Fruit fly (Drosophila melanogaster) whole organism: Measurements from ENCODE around the gene GlyRS.

Experiments
- CG8478 ChIP-seq: fragments of >200 bp; optimal IDR thresholded peaks from 2 replicates; lab custom pipeline; 2018; ENCODE audit warnings: inconsistent platforms
- Dll ChIP-seq: fragments of >200 bp; optimal IDR thresholded peaks from 2 replicates; lab custom pipeline; 2017
- EcR ChIP-seq, 2 experiments: fragments of >200 bp; optimal IDR thresholded peaks; 2 replicates each; lab custom pipeline; 2017; ENCODE audit warnings: missing biosample characterization in 2 of 2, missing genetic modification characterization in 2 of 2, missing genetic modification reagents in 2 of 2
- pan ChIP-seq: fragments of >200 bp; optimal IDR thresholded peaks from 2 replicates; lab custom pipeline; 2017
- psq ChIP-seq: fragments of >200 bp; optimal IDR thresholded peaks from 2 replicates; lab custom pipeline; 2017
- usp ChIP-seq: fragments of >200 bp; optimal IDR thresholded peaks from 2 replicates; lab custom pipeline; 2017; ENCODE audit warnings: missing biosample characterization, missing genetic modification characterization, mixed read lengths

DNA sequence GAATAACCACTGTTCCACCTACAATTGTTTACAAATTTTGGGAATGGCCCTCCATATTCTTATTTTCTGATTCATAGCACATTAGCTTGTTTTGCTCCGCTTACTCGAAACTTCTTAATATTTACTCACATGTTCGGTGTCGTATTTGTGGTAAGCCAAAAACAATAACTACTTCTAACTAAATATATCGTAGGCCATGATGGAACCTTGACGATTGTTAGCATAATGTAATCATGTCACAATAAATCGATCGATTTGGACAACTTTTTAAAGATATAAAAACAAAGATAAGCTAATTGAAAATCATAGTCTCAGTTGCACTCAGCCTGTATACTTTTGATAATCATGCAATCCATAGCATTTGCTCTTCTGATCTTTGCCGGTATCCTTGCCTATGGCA lies 40.5 kb upstream of the GlyRS start, which contains the start of gene EAChm:
- no peak for TF ChIP-seq EcR (GFP tag; optimal IDR thresholded peaks at IDR 0.05; lab: Kevin White, UChicago)
- TF ChIP-seq Dll (lab: Kevin White, UChicago) = no peak
- TF ChIP-seq psq (lab: Kevin White, UChicago) = no peak
- TF ChIP-seq usp (GFP tag; lab: Kevin White, UChicago) = no peak
- no peak for TF ChIP-seq pan (lab: Kevin White, UChicago)
- no peak for TF ChIP-seq CG8478 (lab: Kevin White, UChicago)
